Worm (Caenorhabditis elegans) whole organism, L3 larva: Measurements from ENCODE around the gene emb-1.

Experiments used
- R02D3.7 ChIP-seq: fragments of 150-350 bp; optimal IDR thresholded peaks from 2 replicates; lab custom pipeline; 2014; ENCODE audit warnings: missing biosample characterization, missing genetic modification characterization
- ama-1 ChIP-seq: fragments of 150-350 bp; optimal IDR thresholded peaks from 2 replicates; lab custom pipeline; 2018
- egl-27 ChIP-seq: sonication (generic microtip); optimal IDR thresholded peaks from 4 replicates; lab custom pipeline; 2017; ENCODE audit warnings: missing biosample characterization, missing genetic modification reagents, missing genetic modification characterization
- fkh-10 ChIP-seq: sonication (generic microtip); optimal IDR thresholded peaks from 2 replicates; lab custom pipeline; 2017; ENCODE audit warnings: missing biosample characterization, missing genetic modification reagents, missing genetic modification characterization
- lsy-12 ChIP-seq: sonication (generic microtip); optimal IDR thresholded peaks from 2 replicates; lab custom pipeline; 2016; ENCODE audit warnings: mild to moderate bottlenecking, missing genetic modification characterization, missing compliant biosample characterization
- mdl-1 ChIP-seq: fragments of 150-350 bp; optimal IDR thresholded peaks from 2 replicates; lab custom pipeline; 2014; ENCODE audit warnings: missing biosample characterization, missing genetic modification characterization
- nfya-1 ChIP-seq: sonication (generic microtip); optimal IDR thresholded peaks from 2 replicates; lab custom pipeline; 2017; ENCODE audit warnings: missing genetic modification characterization, mild to moderate bottlenecking, missing compliant biosample characterization, antibody characterized with exemption, moderate library complexity; ENCODE audit not compliant: insufficient read depth
- nhr-25 ChIP-seq: sonication (generic microtip); optimal IDR thresholded peaks from 2 replicates; lab custom pipeline; 2017; ENCODE audit warnings: missing biosample characterization, missing genetic modification characterization
- nhr-77 ChIP-seq: fragments of 150-350 bp; optimal IDR thresholded peaks from 2 replicates; lab custom pipeline; 2014; ENCODE audit warnings: missing biosample characterization, missing genetic modification characterization
- sea-2 ChIP-seq: fragments of 150-350 bp; sonication (generic microtip); optimal IDR thresholded peaks from 4 replicates; lab custom pipeline; 2014; ENCODE audit warnings: missing biosample characterization, missing genetic modification reagents, missing genetic modification characterization
- skn-1 ChIP-seq: fragments of 150-350 bp; optimal IDR thresholded peaks from 2 replicates; lab custom pipeline; 2014; ENCODE audit warnings: missing biosample characterization, missing genetic modification characterization

DNA sequence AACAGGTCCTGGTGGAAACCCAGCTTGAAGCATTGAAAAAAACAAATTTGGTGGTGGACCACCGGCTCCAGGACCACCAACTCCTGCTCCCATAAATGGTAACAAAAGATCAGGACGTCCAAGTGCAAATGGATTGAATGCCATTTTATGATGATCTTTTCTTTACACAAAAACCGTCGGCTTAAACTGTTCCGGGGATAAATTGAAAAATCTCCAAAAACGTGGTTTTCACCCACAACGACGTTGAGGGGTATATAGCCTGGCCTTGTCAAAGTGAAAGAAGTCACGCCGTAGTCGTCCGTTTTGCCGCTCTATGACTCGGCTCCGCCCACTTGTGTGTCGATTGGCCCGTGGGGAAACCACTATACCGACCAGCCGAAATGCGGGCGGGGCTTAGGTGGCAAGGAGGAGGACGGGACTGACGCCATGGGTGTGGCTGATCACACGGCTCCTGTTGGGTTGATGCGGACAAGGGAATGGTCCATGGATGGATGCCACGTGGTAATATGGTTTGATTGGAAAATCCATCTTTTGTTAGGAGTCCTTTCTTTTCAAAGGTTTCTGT, 37.1 kb upstream of the emb-1 start, which contains the start of gene tbx-2:
- TF ChIP-seq ama-1 (no peak), nhr-77 (tag; lab: Kevin White, UChicago) (no peak), nhr-25 (tag; lab: Kevin White, UChicago) (no peak), fkh-10 (GFP tag; lab: Kevin White, UChicago) (no peak), R02D3.7 (no peak), sea-2 (GFP tag; lab: Kevin White, UChicago) (no peak), lsy-12 (tag; lab: Kevin White, UChicago) (no peak), skn-1 (tag; lab: Kevin White, UChicago) (no peak), mdl-1 (tag; lab: Kevin White, UChicago) (no peak), nfya-1 (tag; lab: Kevin White, UChicago) (peak; percentile 97), egl-27 (tag; lab: Kevin White, UChicago) (no peak)
